Fruit fly (Drosophila melanogaster) whole organism, embryonic: Measurements from ENCODE around the gene CG7551.

ENCODE experiments used
- ATbp ChIP-seq: fragments of 200-800 bp; sonication (Bioruptor generic); optimal IDR thresholded peaks from 2 replicates; lab custom pipeline; 2017; ENCODE audit warnings: missing biosample characterization, mild to moderate bottlenecking, missing genetic modification characterization, missing genetic modification reagents
- CG11696 ChIP-seq: fragments of 200-800 bp; sonication (Bioruptor generic); IDR thresholded peaks from 2 replicates; pipeline ENCODE4 v1.3.6; 2022; ENCODE audit warnings: missing biosample characterization, missing genetic modification characterization
- CG12299 ChIP-seq: fragments of 200-800 bp; sonication (Bioruptor generic); optimal IDR thresholded peaks from 2 replicates; lab custom pipeline; 2018; ENCODE audit warnings: missing biosample characterization, mild to moderate bottlenecking, missing genetic modification characterization
- CG14965 ChIP-seq: fragments of 200-800 bp; sonication (Bioruptor generic); optimal IDR thresholded peaks from 2 replicates; lab custom pipeline; 2016; ENCODE audit warnings: missing biosample characterization, missing genetic modification characterization, borderline replicate concordance
- CG15601 ChIP-seq: fragments of 200-800 bp; sonication (Bioruptor generic); optimal IDR thresholded peaks from 3 replicates; lab custom pipeline; 2019; ENCODE audit warnings: missing biosample characterization, mild to moderate bottlenecking, missing genetic modification characterization, moderate library complexity
- CG1602 ChIP-seq: fragments of 200-800 bp; sonication (Bioruptor generic); optimal IDR thresholded peaks from 3 replicates; lab custom pipeline; 2016; ENCODE audit warnings: missing biosample characterization, missing genetic modification characterization
- CG17568 ChIP-seq: fragments of 200-800 bp; sonication (Bioruptor generic); optimal IDR thresholded peaks from 2 replicates; lab custom pipeline; 2018; ENCODE audit warnings: missing biosample characterization, mild to moderate bottlenecking, missing genetic modification characterization, moderate library complexity
- CG2875 ChIP-seq: fragments of 200-800 bp; sonication (Bioruptor generic); optimal IDR thresholded peaks from 2 replicates; lab custom pipeline; 2017; ENCODE audit warnings: missing biosample characterization, mild to moderate bottlenecking, missing genetic modification characterization, missing genetic modification reagents
- CG3065 ChIP-seq: fragments of 200-800 bp; sonication (Bioruptor generic); optimal IDR thresholded peaks from 2 replicates; lab custom pipeline; 2016; ENCODE audit warnings: missing biosample characterization, missing genetic modification characterization
- CG3838 ChIP-seq: fragments of 200-800 bp; sonication (Bioruptor generic); optimal IDR thresholded peaks from 3 replicates; lab custom pipeline; 2016; ENCODE audit warnings: missing biosample characterization, missing genetic modification characterization
- CG42726 ChIP-seq: fragments of 200-800 bp; sonication (Bioruptor generic); IDR thresholded peaks from 2 replicates; pipeline ENCODE4 v1.3.6; 2022; ENCODE audit warnings: missing biosample characterization, missing genetic modification characterization; ENCODE audit not compliant: partially characterized antibody
- CG4328 ChIP-seq: fragments of 200-800 bp; sonication (Bioruptor generic); optimal IDR thresholded peaks from 3 replicates; lab custom pipeline; 2017; ENCODE audit warnings: missing biosample characterization, missing genetic modification reagents, missing genetic modification characterization
- CG4360 ChIP-seq: fragments of 200-800 bp; sonication (Bioruptor generic); IDR thresholded peaks from 2 replicates; pipeline ENCODE4 v1.3.6; 2022; ENCODE audit warnings: missing biosample characterization, missing genetic modification characterization
- CG9797 ChIP-seq: fragments of 200-800 bp; sonication (Bioruptor generic); optimal IDR thresholded peaks from 3 replicates; lab custom pipeline; 2018; ENCODE audit warnings: missing biosample characterization, mild to moderate bottlenecking, missing genetic modification characterization
- CG9876 ChIP-seq: fragments of 200-800 bp; sonication (Bioruptor generic); optimal IDR thresholded peaks from 2 replicates; lab custom pipeline; 2016; ENCODE audit warnings: missing biosample characterization, missing genetic modification characterization
- Camta ChIP-seq: fragments of 200-800 bp; sonication (Bioruptor generic); optimal IDR thresholded peaks from 2 replicates; lab custom pipeline; 2016; ENCODE audit warnings: missing biosample characterization, missing genetic modification characterization
- D19B ChIP-seq: fragments of 200-800 bp; sonication (Bioruptor generic); optimal IDR thresholded peaks from 2 replicates; lab custom pipeline; 2017; ENCODE audit warnings: missing biosample characterization, mild to moderate bottlenecking, missing genetic modification characterization
- Deaf1 ChIP-seq: fragments of 200-800 bp; optimal IDR thresholded peaks from 3 replicates; lab custom pipeline; 2019; ENCODE audit warnings: missing biosample characterization, mild to moderate bottlenecking, missing genetic modification characterization, moderate library complexity
- Dfd ChIP-seq, 2 experiments: fragments of >200 bp; optimal IDR thresholded peaks; 2 replicates each; lab custom pipeline; 2017; ENCODE audit warnings: missing biosample characterization in 2 of 2, missing genetic modification characterization in 2 of 2
- Dip2 ChIP-seq: fragments of 200-800 bp; sonication (Bioruptor generic); IDR thresholded peaks from 2 replicates; pipeline ENCODE4 v1.3.6; 2022; ENCODE audit warnings: missing biosample characterization, missing genetic modification characterization
- Doc2 ChIP-seq: fragments of 200-800 bp; sonication (Bioruptor generic); IDR thresholded peaks from 2 replicates; pipeline ENCODE4 v1.3.6; 2022; ENCODE audit warnings: missing biosample characterization, missing genetic modification characterization
- E2f2 ChIP-seq: fragments of 200-800 bp; sonication (Bioruptor generic); IDR thresholded peaks from 2 replicates; pipeline ENCODE4 v1.3.6; 2022; ENCODE audit warnings: missing biosample characterization, missing genetic modification characterization
- Fer3 ChIP-seq: fragments of 200-800 bp; sonication (Bioruptor generic); optimal IDR thresholded peaks from 2 replicates; lab custom pipeline; 2018; ENCODE audit warnings: missing biosample characterization, mild to moderate bottlenecking, missing genetic modification characterization, moderate library complexity
- Hand ChIP-seq: fragments of 200-800 bp; sonication (Bioruptor generic); optimal IDR thresholded peaks from 2 replicates; lab custom pipeline; 2017; ENCODE audit warnings: mild to moderate bottlenecking, missing biosample characterization, missing genetic modification reagents, missing genetic modification characterization
- Lhr ChIP-seq: fragments of 200-800 bp; sonication (Bioruptor generic); optimal IDR thresholded peaks from 3 replicates; lab custom pipeline; 2017; ENCODE audit warnings: mild to moderate bottlenecking, missing biosample characterization, missing genetic modification reagents, missing genetic modification characterization
- Mrtf ChIP-seq: fragments of 200-800 bp; sonication (Bioruptor generic); IDR thresholded peaks from 3 replicates; pipeline ENCODE4 v1.3.6; 2022; ENCODE audit warnings: missing biosample characterization, missing genetic modification characterization
- NK7.1 ChIP-seq: fragments of 200-800 bp; sonication (Bioruptor generic); optimal IDR thresholded peaks from 3 replicates; lab custom pipeline; 2016; ENCODE audit warnings: missing biosample characterization, missing genetic modification characterization
- Nf-YA ChIP-seq: fragments of 200-800 bp; sonication (Bioruptor generic); IDR thresholded peaks from 2 replicates; pipeline ENCODE4 v1.3.6; 2022; ENCODE audit warnings: missing biosample characterization, missing genetic modification characterization
- Ssrp ChIP-seq: fragments of 200-800 bp; sonication (Bioruptor generic); optimal IDR thresholded peaks from 2 replicates; lab custom pipeline; 2018; ENCODE audit warnings: missing biosample characterization, mild to moderate bottlenecking, missing genetic modification characterization, moderate library complexity
- TFAM ChIP-seq: fragments of 200-800 bp; sonication (Bioruptor generic); optimal IDR thresholded peaks from 2 replicates; lab custom pipeline; 2017; ENCODE audit warnings: missing biosample characterization, missing genetic modification characterization, inconsistent platforms
- bigmax ChIP-seq: fragments of 200-800 bp; sonication (Bioruptor generic); optimal IDR thresholded peaks from 2 replicates; lab custom pipeline; 2018; ENCODE audit warnings: missing biosample characterization, mild to moderate bottlenecking, missing genetic modification characterization
- bsh ChIP-seq, 2 experiments: fragments of 200-800 bp; sonication (Bioruptor generic); optimal IDR thresholded peaks; 2 replicates each; lab custom pipeline; 2017 to 2018; ENCODE audit warnings: mild to moderate bottlenecking in 2 of 2, missing biosample characterization in 2 of 2, missing genetic modification characterization in 2 of 2, moderate library complexity in 1 of 2
- cas ChIP-seq: fragments of 200-800 bp; sonication (Bioruptor generic); IDR thresholded peaks from 2 replicates; pipeline ENCODE4 v1.3.6; 2022; ENCODE audit warnings: missing biosample characterization, missing genetic modification characterization
- caup ChIP-seq: fragments of 200-800 bp; sonication (Bioruptor generic); optimal IDR thresholded peaks from 3 replicates; lab custom pipeline; 2017; ENCODE audit warnings: missing biosample characterization, mild to moderate bottlenecking, missing genetic modification characterization, moderate library complexity; ENCODE audit not compliant: severe bottlenecking
- chif ChIP-seq, 2 experiments: fragments of 200-800 bp; sonication (Bioruptor generic); optimal IDR thresholded peaks; 3 replicates each; lab custom pipeline; 2016; ENCODE audit warnings: missing biosample characterization in 2 of 2, missing genetic modification characterization in 2 of 2
- corto ChIP-seq: fragments of 200-800 bp; sonication (Bioruptor generic); optimal IDR thresholded peaks from 2 replicates; lab custom pipeline; 2016; ENCODE audit warnings: missing biosample characterization, mild to moderate bottlenecking, missing genetic modification characterization, moderate library complexity
- crol ChIP-seq: fragments of 200-800 bp; sonication (Bioruptor generic); IDR thresholded peaks from 2 replicates; pipeline ENCODE4 v1.3.6; 2022; ENCODE audit warnings: missing biosample characterization, missing genetic modification characterization
- dmrt11E ChIP-seq: fragments of 200-800 bp; sonication (Bioruptor generic); optimal IDR thresholded peaks from 3 replicates; lab custom pipeline; 2018; ENCODE audit warnings: missing biosample characterization, mild to moderate bottlenecking, missing genetic modification characterization, moderate library complexity
- en ChIP-seq: fragments of 200-800 bp; sonication (Bioruptor generic); optimal IDR thresholded peaks from 2 replicates; lab custom pipeline; 2016; ENCODE audit warnings: missing biosample characterization, missing genetic modification characterization
- gcm2 ChIP-seq: fragments of 200-800 bp; sonication (Bioruptor generic); optimal IDR thresholded peaks from 2 replicates; lab custom pipeline; 2016; ENCODE audit warnings: missing biosample characterization, missing genetic modification characterization
- gem ChIP-seq: fragments of 200-800 bp; sonication (Bioruptor generic); optimal IDR thresholded peaks from 2 replicates; lab custom pipeline; 2019; ENCODE audit warnings: missing biosample characterization, mild to moderate bottlenecking, missing genetic modification characterization, moderate library complexity
- knrl ChIP-seq: fragments of 200-800 bp; sonication (Bioruptor generic); IDR thresholded peaks from 3 replicates; pipeline ENCODE4 v1.3.6; 2022; ENCODE audit warnings: missing biosample characterization, missing genetic modification characterization; ENCODE audit not compliant: partially characterized antibody
- org-1 ChIP-seq: fragments of 200-800 bp; sonication (Bioruptor generic); optimal IDR thresholded peaks from 2 replicates; lab custom pipeline; 2017; ENCODE audit warnings: missing biosample characterization, missing genetic modification characterization
- psq ChIP-seq: fragments of 200-800 bp; sonication (Bioruptor generic); optimal IDR thresholded peaks from 2 replicates; lab custom pipeline; 2017; ENCODE audit warnings: missing biosample characterization, missing genetic modification characterization
- ranshi ChIP-seq: fragments of 200-800 bp; sonication (Bioruptor generic); IDR thresholded peaks from 2 replicates; pipeline ENCODE4 v1.3.6; 2022; ENCODE audit warnings: missing biosample characterization, missing genetic modification characterization
- sens ChIP-seq: fragments of 200-800 bp; sonication (Bioruptor generic); peaks from one replicate; lab custom pipeline; 2016; ENCODE audit warnings: missing biosample characterization, missing genetic modification characterization
- sima ChIP-seq: fragments of 200-800 bp; sonication (Bioruptor generic); optimal IDR thresholded peaks from 2 replicates; lab custom pipeline; 2016; ENCODE audit warnings: missing biosample characterization, missing genetic modification characterization
- sr ChIP-seq: fragments of 200-800 bp; sonication (Bioruptor generic); IDR thresholded peaks from 3 replicates; pipeline ENCODE4 v1.3.6; 2022; ENCODE audit warnings: missing biosample characterization, missing genetic modification characterization
- tgo ChIP-seq: fragments of 200-800 bp; sonication (Bioruptor generic); IDR thresholded peaks from 3 replicates; pipeline ENCODE4 v1.3.6; 2022; ENCODE audit warnings: missing biosample characterization, missing genetic modification characterization

CG7551 gene

DNA sequence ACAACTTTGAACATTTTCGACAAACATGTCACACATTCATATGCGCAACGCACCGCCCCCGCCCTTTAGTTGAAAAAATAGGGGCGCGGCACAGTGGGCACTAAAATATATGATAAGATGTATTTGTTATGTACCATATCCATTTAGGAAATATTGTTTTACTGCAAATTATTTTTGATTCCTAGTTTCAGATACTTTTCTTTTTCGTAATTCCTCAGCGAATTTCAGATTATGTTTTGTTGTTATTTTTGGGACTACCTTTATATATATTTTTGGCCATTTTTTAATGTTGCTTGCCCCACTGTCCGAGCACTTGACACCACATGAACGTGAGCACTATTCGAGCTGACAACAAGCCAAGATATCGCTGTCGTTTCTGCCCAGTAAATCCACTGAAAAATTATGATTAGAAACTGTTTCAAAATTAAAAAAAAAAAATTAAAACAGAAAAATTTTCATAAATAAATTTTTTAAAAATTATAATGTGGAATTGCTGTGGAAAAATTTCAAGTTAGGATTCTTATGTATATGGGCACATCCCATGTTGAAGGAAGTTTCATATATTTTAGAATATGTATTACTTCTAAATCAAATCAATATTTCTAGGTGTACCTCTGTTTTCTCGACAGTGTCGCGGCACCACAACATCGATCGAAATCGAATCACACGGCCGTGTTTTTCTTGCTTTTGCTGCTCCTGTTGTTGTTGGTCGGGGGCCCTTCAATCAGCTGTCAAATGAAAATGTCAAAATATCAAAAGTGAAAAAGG lies 40.8 kb upstream of the CG7551 start (continued):
- TF ChIP-seq sens (GFP tag; lab: Kevin White, UChicago) = peak; percentile 97
- no peak for TF ChIP-seq CG14965
- no peak; the same call in 2 of the 3 replicates for TF ChIP-seq sr (GFP tag; lab: Robert Waterston, UW)
- TF ChIP-seq corto (GFP tag; lab: Kevin White, UChicago) = no peak
- peak; percentile 96 for TF ChIP-seq gem
- TF ChIP-seq TFAM = peak; percentile 42
- TF ChIP-seq tgo (GFP tag; lab: Robert Waterston, UW) = peak; percentile 92
- peak; percentile 73 for TF ChIP-seq en (GFP tag; lab: Kevin White, UChicago)
- peak; percentile 77 for TF ChIP-seq CG11696
- TF ChIP-seq CG3065 = peak; percentile 57
- TF ChIP-seq CG9797 (GFP tag; lab: Kevin White, UChicago) = no peak
- TF ChIP-seq crol (GFP tag; lab: Robert Waterston, UW) = no peak
- TF ChIP-seq Hand (GFP tag; lab: Kevin White, UChicago) = peak; percentile 44
- peak; percentile 20 for TF ChIP-seq NK7.1 (GFP tag; lab: Kevin White, UChicago)
- peak; percentile 55 for TF ChIP-seq org-1 (GFP tag; lab: Kevin White, UChicago)
- peak; percentile 72 for TF ChIP-seq Fer3
- TF ChIP-seq Nf-YA (GFP tag; lab: Robert Waterston, UW) = peak; percentile 83
- peak; percentile 66 for TF ChIP-seq CG4328 (GFP tag; lab: Kevin White, UChicago)
- peak; percentile 42; the same call in 1 of the 2 replicates for TF ChIP-seq Doc2
- TF ChIP-seq caup (GFP tag; lab: Kevin White, UChicago) = peak; percentile 79
- peak; percentile 23 for TF ChIP-seq gcm2 (GFP tag; lab: Kevin White, UChicago)
- no peak for TF ChIP-seq bigmax (GFP tag; lab: Kevin White, UChicago)
- TF ChIP-seq CG17568 (GFP tag; lab: Kevin White, UChicago) = peak; percentile 65
- peak; percentile 50; the same call in 1 of the 2 replicates for TF ChIP-seq cas (GFP tag; lab: Robert Waterston, UW)
- TF ChIP-seq CG12299 (tag; lab: Kevin White, UChicago) = peak; percentile 58
- peak; percentile 59; the same call in 2 of the 3 replicates for TF ChIP-seq knrl
- TF ChIP-seq sima (GFP tag; lab: Kevin White, UChicago) = no peak
- peak in 1 of 2 experiments; percentile 93 for TF ChIP-seq bsh (GFP tag; optimal IDR thresholded peaks at IDR 0.05; lab: Kevin White, UChicago)
- TF ChIP-seq chif (GFP tag; optimal IDR thresholded peaks at IDR 0.05; lab: Kevin White, UChicago) = peak; percentile 54 to 79
- 0 out of 2 replicates have a peak, but pooled peaks have one; percentile 5 for TF ChIP-seq CG42726 (GFP tag; lab: Robert Waterston, UW)
- peak; percentile 81 for TF ChIP-seq CG2875
- peak; percentile 89 for TF ChIP-seq CG15601 (tag; lab: Kevin White, UChicago)
- peak; percentile 75 for TF ChIP-seq ATbp
- TF ChIP-seq psq (GFP tag; lab: Kevin White, UChicago) = peak; percentile 57
- peak; percentile 76 for TF ChIP-seq ranshi (GFP tag; lab: Robert Waterston, UW)
- TF ChIP-seq D19B (GFP tag; lab: Kevin White, UChicago) = peak; percentile 49
- TF ChIP-seq Ssrp (tag; lab: Kevin White, UChicago) = peak; percentile 91
- TF ChIP-seq CG1602 (GFP tag; lab: Kevin White, UChicago) = peak; percentile 82
- TF ChIP-seq Dip2 (GFP tag; lab: Robert Waterston, UW) = peak; percentile 51; the same call in 1 of the 2 replicates
- TF ChIP-seq CG4360 (GFP tag; lab: Robert Waterston, UW) = peak; percentile 92
- TF ChIP-seq CG3838 (GFP tag; lab: Kevin White, UChicago) = peak; percentile 50
- TF ChIP-seq E2f2 = peak; percentile 73
- peak; percentile 88 for TF ChIP-seq Mrtf
- peak; percentile 93 for TF ChIP-seq dmrt11E (tag; lab: Kevin White, UChicago)
- TF ChIP-seq Lhr = peak; percentile 66
- TF ChIP-seq Deaf1 (tag; lab: Kevin White, UChicago) = peak; percentile 74
- peak; percentile 16 for TF ChIP-seq CG9876
- peak; percentile 65 for TF ChIP-seq Camta (GFP tag; lab: Kevin White, UChicago)
- TF ChIP-seq Dfd (GFP tag; optimal IDR thresholded peaks at IDR 0.05; lab: Kevin White, UChicago) = no peak
